Worm (Caenorhabditis elegans): ENCODE measurements around the gene C40C9.4.

The C40C9.4 gene

ce11 chrX:13654276-13654675, 3.4 kb downstream of the C40C9.4 start:
- TF ChIP-seq sptf-1 (tag; optimal IDR thresholded peaks at IDR 0.05): peak; percentile 10
- TF ChIP-seq ceh-83 (GFP tag; optimal IDR thresholded peaks at IDR 0.05): no peak

- no peak for TF ChIP-seq lin-32 (GFP tag; optimal IDR thresholded peaks at IDR 0.05)
- TF ChIP-seq ztf-11 (tag; optimal IDR thresholded peaks at IDR 0.05): no peak
- TF ChIP-seq nhr-12 (tag; optimal IDR thresholded peaks at IDR 0.05): no peak
- no peak for TF ChIP-seq bed-3 (GFP tag; optimal IDR thresholded peaks at IDR 0.05)
- TF ChIP-seq tbx-8 (GFP tag; optimal IDR thresholded peaks at IDR 0.05): no peak
- no peak for TF ChIP-seq cnd-1 (tag; optimal IDR thresholded peaks at IDR 0.05)
- TF ChIP-seq flh-1 (GFP tag; optimal IDR thresholded peaks at IDR 0.05): no peak
- no peak for TF ChIP-seq nhr-76 (tag; optimal IDR thresholded peaks at IDR 0.05)
- no peak for TF ChIP-seq snpc-4 (tag; optimal IDR thresholded peaks at IDR 0.05)
- no peak for TF ChIP-seq ceh-83 (GFP tag; optimal IDR thresholded peaks at IDR 0.05)
- no peak for TF ChIP-seq elt-1 (tag; optimal IDR thresholded peaks at IDR 0.05; ENCODE audit: borderline replicate concordance, insufficient read depth)
- no peak for TF ChIP-seq ces-1 (GFP tag; optimal IDR thresholded peaks at IDR 0.05)
- TF ChIP-seq M03D4.4 (tag; optimal IDR thresholded peaks at IDR 0.05): no peak
- TF ChIP-seq ceh-39 (tag; optimal IDR thresholded peaks at IDR 0.05): no peak
- TF ChIP-seq zip-8 (tag; optimal IDR thresholded peaks at IDR 0.05): no peak
- no peak for TF ChIP-seq unc-120 (tag; optimal IDR thresholded peaks at IDR 0.05; ENCODE audit: poor library complexity, severe bottlenecking)
- TF ChIP-seq mep-1 (tag; optimal IDR thresholded peaks at IDR 0.05): no peak
- TF ChIP-seq blmp-1 (tag; optimal IDR thresholded peaks at IDR 0.05): no peak
Measured at ce11 chrX:13655769-13656168, 4.9 kb downstream of the C40C9.4 start.

ce11 chrX:13660206-13660605, 9.3 kb downstream of the C40C9.4 start, which contains the start of gene C04A11.1:
Gene C04A11.1 (plus strand): TSS chrX:13660506.
- no peak for TF ChIP-seq nhr-76 (tag; optimal IDR thresholded peaks at IDR 0.05)
- TF ChIP-seq nhr-2 (tag; optimal IDR thresholded peaks at IDR 0.05): no peak
- no peak for TF ChIP-seq lin-32 (GFP tag; optimal IDR thresholded peaks at IDR 0.05)
- TF ChIP-seq mab-5 (tag; optimal IDR thresholded peaks at IDR 0.05): no peak
- no peak for TF ChIP-seq nhr-237 (tag; optimal IDR thresholded peaks at IDR 0.05)
- TF ChIP-seq flh-1 (GFP tag; optimal IDR thresholded peaks at IDR 0.05): no peak
- TF ChIP-seq unc-62 (GFP tag; optimal IDR thresholded peaks at IDR 0.05): no peak
- no peak for TF ChIP-seq nhr-28 (tag; optimal IDR thresholded peaks at IDR 0.05)
- no peak for TF ChIP-seq pha-4 (tag; optimal IDR thresholded peaks at IDR 0.05)
- TF ChIP-seq hlh-1 (tag; optimal IDR thresholded peaks at IDR 0.05): no peak
- no peak for TF ChIP-seq drap-1 (GFP tag; optimal IDR thresholded peaks at IDR 0.05)

ce11 chrX:13663641-13664633, 13.0 kb downstream of the C40C9.4 start, which contains the start of gene C04A11.5:
Gene C04A11.5 (plus strand): TSS chrX:13664583.
- peak; percentile 71 for TF ChIP-seq zip-8 (tag; optimal IDR thresholded peaks at IDR 0.05)
- TF ChIP-seq lsy-2 (tag; optimal IDR thresholded peaks at IDR 0.05): no peak

ce11 chrX:13665447-13665846, 14.5 kb downstream of the C40C9.4 start:
- peak; percentile 34 for TF ChIP-seq lsy-2 (tag; optimal IDR thresholded peaks at IDR 0.05)
- peak; percentile 99 for TF ChIP-seq cnd-1 (tag; optimal IDR thresholded peaks at IDR 0.05)
- TF ChIP-seq nhr-76 (tag; optimal IDR thresholded peaks at IDR 0.05): peak; percentile 7
- TF ChIP-seq ceh-43 (GFP tag; optimal IDR thresholded peaks at IDR 0.05): peak; percentile 97
- peak; percentile 97 for TF ChIP-seq unc-39 (tag; optimal IDR thresholded peaks at IDR 0.05)
- TF ChIP-seq ztf-11 (tag; optimal IDR thresholded peaks at IDR 0.05): peak; percentile 81
- TF ChIP-seq hlh-1 (tag; optimal IDR thresholded peaks at IDR 0.05): peak; percentile 78
- peak; percentile 55 for TF ChIP-seq ceh-39 (tag; optimal IDR thresholded peaks at IDR 0.05)
- TF ChIP-seq tbx-8 (GFP tag; optimal IDR thresholded peaks at IDR 0.05): peak; percentile 98
- TF ChIP-seq elt-3 (tag; optimal IDR thresholded peaks at IDR 0.05): peak; percentile 75
- TF ChIP-seq sem-2 (GFP tag; optimal IDR thresholded peaks at IDR 0.05): peak; percentile 97
- peak; percentile 76 for TF ChIP-seq lin-13 (tag; optimal IDR thresholded peaks at IDR 0.05)
- TF ChIP-seq mls-2 (tag; optimal IDR thresholded peaks at IDR 0.05): peak; percentile 100
- TF ChIP-seq M03D4.4 (tag; optimal IDR thresholded peaks at IDR 0.05): peak; percentile 98
- TF ChIP-seq nhr-28 (tag; optimal IDR thresholded peaks at IDR 0.05): peak; percentile 88
- peak; percentile 99 for TF ChIP-seq sptf-1 (tag; optimal IDR thresholded peaks at IDR 0.05)
- peak; percentile 96 for TF ChIP-seq flh-1 (GFP tag; optimal IDR thresholded peaks at IDR 0.05)
- peak; percentile 44 for TF ChIP-seq nhr-2 (tag; optimal IDR thresholded peaks at IDR 0.05)
- peak; percentile 88 for TF ChIP-seq mep-1 (tag; optimal IDR thresholded peaks at IDR 0.05)
- TF ChIP-seq nhr-237 (tag; optimal IDR thresholded peaks at IDR 0.05): peak; percentile 49
- peak; percentile 97 for TF ChIP-seq ham-2 (GFP tag; optimal IDR thresholded peaks at IDR 0.05)
- peak; percentile 12 for TF ChIP-seq zip-8 (tag; optimal IDR thresholded peaks at IDR 0.05)
- peak; percentile 100 for TF ChIP-seq drap-1 (GFP tag; optimal IDR thresholded peaks at IDR 0.05)
- TF ChIP-seq mab-5 (tag; optimal IDR thresholded peaks at IDR 0.05): no peak
- peak; percentile 97 for TF ChIP-seq bed-3 (GFP tag; optimal IDR thresholded peaks at IDR 0.05)
- peak; percentile 62 for TF ChIP-seq ces-1 (GFP tag; optimal IDR thresholded peaks at IDR 0.05)
- peak; percentile 99 for TF ChIP-seq ceh-83 (GFP tag; optimal IDR thresholded peaks at IDR 0.05)
- TF ChIP-seq pha-4 (tag; optimal IDR thresholded peaks at IDR 0.05): peak; percentile 85
- TF ChIP-seq snpc-4 (tag; optimal IDR thresholded peaks at IDR 0.05): no peak
- peak; percentile 99 for TF ChIP-seq lin-32 (GFP tag; optimal IDR thresholded peaks at IDR 0.05)
- TF ChIP-seq blmp-1 (tag; optimal IDR thresholded peaks at IDR 0.05): peak; percentile 45
- TF ChIP-seq elt-1 (tag; optimal IDR thresholded peaks at IDR 0.05; ENCODE audit: borderline replicate concordance, insufficient read depth): peak; percentile 37
- peak; percentile 93 for TF ChIP-seq nhr-12 (tag; optimal IDR thresholded peaks at IDR 0.05)
- peak; percentile 76 for TF ChIP-seq unc-62 (GFP tag; optimal IDR thresholded peaks at IDR 0.05)
- TF ChIP-seq unc-120 (tag; optimal IDR thresholded peaks at IDR 0.05; ENCODE audit: poor library complexity, severe bottlenecking): peak; percentile 99

Measured in whole organism, mixed stage, embryonic.